Worm (Caenorhabditis elegans) whole organism, late embryonic: ENCODE results near the gene ulp-4.

Experiments
- C08G9.2 ChIP-seq: sonication (generic microtip); optimal IDR thresholded peaks from 2 replicates; lab custom pipeline; 2016; ENCODE audit warnings: mild to moderate bottlenecking, missing genetic modification characterization, moderate library complexity, missing compliant biosample characterization
- C38D4.7 ChIP-seq: fragments of 200-800 bp; sonication (Bioruptor generic); optimal IDR thresholded peaks from 2 replicates; lab custom pipeline; 2018; ENCODE audit warnings: mild to moderate bottlenecking, missing genetic modification characterization, moderate library complexity, missing compliant biosample characterization
- F13H6.1 ChIP-seq: sonication (generic microtip); optimal IDR thresholded peaks from 2 replicates; lab custom pipeline; 2016; ENCODE audit warnings: missing genetic modification characterization, missing compliant biosample characterization
- K02D7.2 ChIP-seq: sonication (generic microtip); optimal IDR thresholded peaks from 2 replicates; lab custom pipeline; 2017; ENCODE audit warnings: mild to moderate bottlenecking, missing genetic modification characterization, missing compliant biosample characterization
- K09A11.1 ChIP-seq: sonication (generic microtip); optimal IDR thresholded peaks from 2 replicates; lab custom pipeline; 2017; ENCODE audit warnings: antibody characterized with exemption, mild to moderate bottlenecking, missing genetic modification characterization, missing compliant biosample characterization; ENCODE audit not compliant: insufficient read depth
- T23F11.4 ChIP-seq: fragments of 200-800 bp; sonication (Bioruptor generic); optimal IDR thresholded peaks from 2 replicates; lab custom pipeline; 2018; ENCODE audit warnings: mild to moderate bottlenecking, missing genetic modification characterization, missing compliant biosample characterization
- ceh-14 ChIP-seq: sonication (generic microtip); optimal IDR thresholded peaks from 2 replicates; lab custom pipeline; 2016; ENCODE audit warnings: missing genotype, missing genetic modification characterization, missing compliant biosample characterization
- ceh-18 ChIP-seq: sonication (generic microtip); optimal IDR thresholded peaks from 2 replicates; lab custom pipeline; 2016; ENCODE audit warnings: missing genetic modification characterization, missing compliant biosample characterization
- ceh-22 ChIP-seq: sonication (generic microtip); optimal IDR thresholded peaks from 2 replicates; lab custom pipeline; 2017; ENCODE audit warnings: missing biosample characterization, missing genetic modification characterization
- ceh-24 ChIP-seq: sonication (generic microtip); optimal IDR thresholded peaks from 2 replicates; lab custom pipeline; 2016; ENCODE audit warnings: mild to moderate bottlenecking, missing genetic modification characterization, missing compliant biosample characterization
- ceh-30 ChIP-seq: fragments of 150-350 bp; optimal IDR thresholded peaks from 2 replicates; lab custom pipeline; 2014; ENCODE audit warnings: missing biosample characterization, missing genetic modification characterization
- ceh-48 ChIP-seq: sonication (generic microtip); optimal IDR thresholded peaks from 2 replicates; lab custom pipeline; 2016; ENCODE audit warnings: missing genetic modification characterization, inconsistent platforms, missing compliant biosample characterization
- ceh-9 ChIP-seq: sonication (generic microtip); optimal IDR thresholded peaks from 2 replicates; lab custom pipeline; 2016; ENCODE audit warnings: mild to moderate bottlenecking, missing genetic modification characterization, inconsistent platforms, missing compliant biosample characterization
- che-1 ChIP-seq: sonication (generic microtip); optimal IDR thresholded peaks from 2 replicates; lab custom pipeline; 2016; ENCODE audit warnings: mild to moderate bottlenecking, missing genetic modification characterization, missing compliant biosample characterization
- dve-1 ChIP-seq: sonication (generic microtip); optimal IDR thresholded peaks from 2 replicates; lab custom pipeline; 2017; ENCODE audit warnings: antibody characterized with exemption, mild to moderate bottlenecking, missing genetic modification characterization, missing compliant biosample characterization
- eyg-1 ChIP-seq: sonication (generic microtip); optimal IDR thresholded peaks from 2 replicates; lab custom pipeline; 2016; ENCODE audit warnings: missing genotype, missing genetic modification characterization, missing compliant biosample characterization
- fax-1 ChIP-seq: sonication (generic microtip); optimal IDR thresholded peaks from 2 replicates; lab custom pipeline; 2016; ENCODE audit warnings: missing genotype, missing genetic modification characterization, missing compliant biosample characterization
- fkh-6 ChIP-seq: sonication (generic microtip); optimal IDR thresholded peaks from 2 replicates; lab custom pipeline; 2016; ENCODE audit warnings: missing genetic modification characterization, missing compliant biosample characterization
- hlh-15 ChIP-seq: sonication (generic microtip); optimal IDR thresholded peaks from 2 replicates; lab custom pipeline; 2016; ENCODE audit warnings: missing genetic modification characterization, missing compliant biosample characterization
- hlh-6 ChIP-seq: sonication (generic microtip); optimal IDR thresholded peaks from 2 replicates; lab custom pipeline; 2016; ENCODE audit warnings: missing genotype, missing genetic modification characterization, missing compliant biosample characterization
- hlh-8 ChIP-seq: sonication (generic microtip); optimal IDR thresholded peaks from 2 replicates; lab custom pipeline; 2016; ENCODE audit warnings: missing genotype, missing genetic modification characterization, missing compliant biosample characterization
- npax-4 ChIP-seq: sonication (generic microtip); optimal IDR thresholded peaks from 2 replicates; lab custom pipeline; 2016; ENCODE audit warnings: missing genetic modification characterization, missing compliant biosample characterization
- pat-9 ChIP-seq: fragments of 200-800 bp; sonication (Bioruptor generic); optimal IDR thresholded peaks from 2 replicates; lab custom pipeline; 2018; ENCODE audit warnings: mild to moderate bottlenecking, missing genetic modification characterization, moderate library complexity, missing compliant biosample characterization
- pax-1 ChIP-seq: fragments of 150-350 bp; optimal IDR thresholded peaks from 2 replicates; lab custom pipeline; 2014; ENCODE audit warnings: missing biosample characterization, missing genetic modification characterization
- pha-2 ChIP-seq: sonication (generic microtip); optimal IDR thresholded peaks from 2 replicates; lab custom pipeline; 2017; ENCODE audit warnings: mild to moderate bottlenecking, missing genetic modification characterization, missing compliant biosample characterization
- pha-4 ChIP-seq: fragments of 150-350 bp; optimal IDR thresholded peaks from 2 replicates; lab custom pipeline; 2018; ENCODE audit warnings: missing biosample characterization, missing genetic modification reagents, missing genetic modification characterization
- pros-1 ChIP-seq: fragments of 150-350 bp; optimal IDR thresholded peaks from 2 replicates; lab custom pipeline; 2014; ENCODE audit warnings: missing biosample characterization, missing genetic modification reagents, missing genetic modification characterization
- sox-4 ChIP-seq: sonication (generic microtip); optimal IDR thresholded peaks from 2 replicates; lab custom pipeline; 2017; ENCODE audit warnings: mild to moderate bottlenecking, missing genetic modification characterization, inconsistent platforms, missing compliant biosample characterization
- tbx-7 ChIP-seq: sonication (generic microtip); optimal IDR thresholded peaks from 2 replicates; lab custom pipeline; 2016; ENCODE audit warnings: missing genotype, missing genetic modification characterization, missing compliant biosample characterization
- unc-42 ChIP-seq: sonication (generic microtip); optimal IDR thresholded peaks from 2 replicates; lab custom pipeline; 2016; ENCODE audit warnings: missing genotype, missing genetic modification characterization, missing compliant biosample characterization
- unc-86 ChIP-seq: sonication (generic microtip); optimal IDR thresholded peaks from 2 replicates; lab custom pipeline; 2016; ENCODE audit warnings: missing genetic modification characterization, missing compliant biosample characterization
- zip-5 ChIP-seq: sonication (generic microtip); optimal IDR thresholded peaks from 2 replicates; lab custom pipeline; 2016; ENCODE audit warnings: missing genetic modification characterization, missing compliant biosample characterization

ulp-4 gene

ce11 chrII:8173449-8173848 is 43.7 kb downstream of the ulp-4 start, which contains the start of the genes decr-1.3 and T05C12.1:
Gene decr-1.3, minus strand, starts transcription at chrII:8173549.
Gene T05C12.1, plus strand, starts transcription at chrII:8173680.
- TF ChIP-seq tbx-7 (tag; lab: Kevin White, UChicago) = no peak
- no peak for TF ChIP-seq T23F11.4 (GFP tag; lab: Kevin White, UChicago)
- no peak for TF ChIP-seq dve-1
- TF ChIP-seq pros-1 (tag; lab: Kevin White, UChicago) = no peak
- no peak for TF ChIP-seq ceh-24 (tag; lab: Kevin White, UChicago)
- TF ChIP-seq eyg-1 (tag; lab: Kevin White, UChicago) = no peak
- no peak for TF ChIP-seq pat-9 (tag; lab: Kevin White, UChicago)
- TF ChIP-seq ceh-9 = no peak
- TF ChIP-seq ceh-30 (tag; lab: Kevin White, UChicago) = no peak

ce11 chrII:8174148-8174547 is 44.4 kb downstream of the ulp-4 start:
- no peak for TF ChIP-seq ceh-14 (tag; lab: Kevin White, UChicago)
- TF ChIP-seq hlh-8 (tag; lab: Kevin White, UChicago) = no peak
- no peak for TF ChIP-seq unc-86
- TF ChIP-seq K02D7.2 (tag; lab: Kevin White, UChicago) = no peak
- no peak for TF ChIP-seq pax-1 (tag; lab: Kevin White, UChicago)
- no peak for TF ChIP-seq ceh-48 (tag; lab: Kevin White, UChicago)
- TF ChIP-seq che-1 = no peak
- no peak for TF ChIP-seq pros-1 (tag; lab: Kevin White, UChicago)
- no peak for TF ChIP-seq ceh-30 (tag; lab: Kevin White, UChicago)
- no peak for TF ChIP-seq C08G9.2 (tag; lab: Kevin White, UChicago)
- no peak for TF ChIP-seq unc-42
- no peak for TF ChIP-seq F13H6.1 (tag; lab: Kevin White, UChicago)
- TF ChIP-seq fax-1 (tag; lab: Kevin White, UChicago) = no peak
- TF ChIP-seq T23F11.4 (GFP tag; lab: Kevin White, UChicago) = no peak
- no peak for TF ChIP-seq C38D4.7 (GFP tag; lab: Kevin White, UChicago)
- no peak for TF ChIP-seq fkh-6 (tag; lab: Kevin White, UChicago)
- TF ChIP-seq pha-4 (tag; lab: Kevin White, UChicago) = no peak
- TF ChIP-seq, all 69 proteins: peak for 0

- TF ChIP-seq pat-9 (tag; lab: Kevin White, UChicago) (no peak), zip-5 (tag; lab: Kevin White, UChicago) (no peak), K02D7.2 (tag; lab: Kevin White, UChicago) (no peak), ceh-9 (no peak)
- TF ChIP-seq, all 69 proteins: peak for 0
Observed at ce11 chrII:8177095-8177494, 47.3 kb downstream of the ulp-4 start, which contains the start of gene acr-14. Gene acr-14, minus strand, starts transcription at chrII:8177195.

- no peak for TF ChIP-seq pax-1 (tag; lab: Kevin White, UChicago)
Observed at ce11 chrII:8178614-8179013, 48.9 kb downstream of the ulp-4 start.

ce11 chrII:8180281-8180680 is 50.5 kb downstream of the ulp-4 start, which contains the start of gene T05C12.4:
Gene T05C12.4, minus strand, starts transcription at chrII:8180381.
- no peak for TF ChIP-seq hlh-15 (tag; lab: Kevin White, UChicago)
- no peak for TF ChIP-seq C08G9.2 (tag; lab: Kevin White, UChicago)
- no peak for TF ChIP-seq hlh-6 (tag; lab: Kevin White, UChicago)
- no peak for TF ChIP-seq K09A11.1
- TF ChIP-seq npax-4 (tag; lab: Kevin White, UChicago) = no peak
- no peak for TF ChIP-seq ceh-24 (tag; lab: Kevin White, UChicago)
- no peak for TF ChIP-seq sox-4 (tag; lab: Kevin White, UChicago)
- no peak for TF ChIP-seq ceh-22 (tag; lab: Kevin White, UChicago)
- TF ChIP-seq pha-2 (tag; lab: Kevin White, UChicago) = no peak
- TF ChIP-seq pax-1 (tag; lab: Kevin White, UChicago) = no peak
- no peak for TF ChIP-seq ceh-18 (tag; lab: Kevin White, UChicago)
- TF ChIP-seq pat-9 (tag; lab: Kevin White, UChicago) = no peak
